Worm (Caenorhabditis elegans): ENCODE results near the gene str-253.

ce11 chrV:2254553-2255124, at the start of gene str-253:
- TF ChIP-seq ZK546.5 (tag; optimal IDR thresholded peaks at IDR 0.05), result no peak
- TF ChIP-seq daf-19 (GFP tag; conservative IDR thresholded peaks at IDR 0.05), result no peak
